Worm (Caenorhabditis elegans) whole organism, L1 larva: ENCODE data around the gene ntl-9.
A peak's percentile ranks its signal among the peaks of the same experiment; 100 is the strongest.

Experiments used
- C04F5.9 ChIP-seq: sonication (generic microtip); optimal IDR thresholded peaks from 2 replicates; lab custom pipeline; 2016; ENCODE audit warnings: missing genetic modification characterization, missing compliant biosample characterization
- C16A3.4 ChIP-seq: fragments of 150-350 bp; optimal IDR thresholded peaks from 2 replicates; lab custom pipeline; 2014; ENCODE audit warnings: missing biosample characterization, missing genetic modification characterization
- C34B4.2 ChIP-seq: sonication (generic microtip); optimal IDR thresholded peaks from 2 replicates; lab custom pipeline; 2017; ENCODE audit warnings: mild to moderate bottlenecking, missing genetic modification characterization, missing compliant biosample characterization
- Y116A8C.19 ChIP-seq: sonication (generic microtip); optimal IDR thresholded peaks from 2 replicates; lab custom pipeline; 2016; ENCODE audit warnings: missing compliant biosample characterization, missing genetic modification characterization, borderline replicate concordance
- aha-1 ChIP-seq: fragments of 150-350 bp; optimal IDR thresholded peaks from 2 replicates; lab custom pipeline; 2014; ENCODE audit warnings: missing biosample characterization, missing genetic modification characterization
- aly-2 ChIP-seq: fragments of 150-350 bp; optimal IDR thresholded peaks from 2 replicates; lab custom pipeline; 2014; ENCODE audit warnings: missing biosample characterization, missing genetic modification characterization
- ama-1 ChIP-seq: fragments of 150-350 bp; optimal IDR thresholded peaks from 2 replicates; lab custom pipeline; 2014
- blmp-1 ChIP-seq: fragments of 150-350 bp; optimal IDR thresholded peaks from 2 replicates; lab custom pipeline; 2014; ENCODE audit warnings: missing biosample characterization, missing genetic modification characterization
- ceh-8 ChIP-seq: fragments of 200-800 bp; sonication (Bioruptor generic); optimal IDR thresholded peaks from 2 replicates; lab custom pipeline; 2018; ENCODE audit warnings: mild to moderate bottlenecking, missing genetic modification characterization, moderate library complexity, missing compliant biosample characterization
- ceh-90 ChIP-seq: sonication (generic microtip); optimal IDR thresholded peaks from 2 replicates; lab custom pipeline; 2016; ENCODE audit warnings: missing genetic modification characterization, missing compliant biosample characterization
- dpl-1 ChIP-seq, 3 experiments: fragments of 150-350 bp in 2 of 3; sonication (generic microtip) in 1 of 3; optimal IDR thresholded peaks; 2 replicates each; lab custom pipeline; 2014 to 2017; ENCODE audit warnings: missing biosample characterization in 3 of 3, missing genetic modification characterization in 3 of 3, missing genetic modification reagents in 3 of 3
- egl-13 ChIP-seq: sonication (generic microtip); optimal IDR thresholded peaks from 2 replicates; lab custom pipeline; 2016; ENCODE audit warnings: missing genotype, missing genetic modification reagents, missing genetic modification characterization, missing compliant biosample characterization
- egl-27 ChIP-seq, 2 experiments: fragments of 150-350 bp in 1 of 2; sonication (generic microtip); optimal IDR thresholded peaks; 3 replicates each; lab custom pipeline; 2017 to 2018; ENCODE audit warnings: missing biosample characterization in 2 of 2, missing genetic modification characterization in 2 of 2, missing genetic modification reagents in 2 of 2
- elt-3 ChIP-seq, 6 experiments: fragments of 150-350 bp in 1 of 6; sonication (generic microtip); optimal IDR thresholded peaks; 2 replicates each; lab custom pipeline; 2017 to 2018; ENCODE audit warnings: missing biosample characterization in 6 of 6, missing genetic modification characterization in 6 of 6, inconsistent platforms in 1 of 6
- fkh-10 ChIP-seq: sonication (generic microtip); optimal IDR thresholded peaks from 2 replicates; lab custom pipeline; 2017; ENCODE audit warnings: missing biosample characterization, missing genetic modification reagents, missing genetic modification characterization
- fkh-4 ChIP-seq: sonication (generic microtip); optimal IDR thresholded peaks from 2 replicates; lab custom pipeline; 2016; ENCODE audit warnings: missing compliant biosample characterization, missing genetic modification characterization, borderline replicate concordance
- fkh-8 ChIP-seq: sonication (generic microtip); optimal IDR thresholded peaks from 2 replicates; lab custom pipeline; 2016; ENCODE audit warnings: mild to moderate bottlenecking, missing genetic modification characterization, missing compliant biosample characterization
- grh-1 ChIP-seq: fragments of 200-800 bp; sonication (Bioruptor generic); IDR thresholded peaks from 2 replicates; pipeline ENCODE4 v1.3.6; 2022; ENCODE audit warnings: missing genetic modification reagents, missing genetic modification characterization, missing compliant biosample characterization
- hlh-17 ChIP-seq: fragments of 200-800 bp; sonication (Bioruptor generic); optimal IDR thresholded peaks from 2 replicates; lab custom pipeline; 2018; ENCODE audit warnings: missing genetic modification characterization, mild to moderate bottlenecking, missing compliant biosample characterization, moderate library complexity, borderline replicate concordance
- hlh-4 ChIP-seq: sonication (generic microtip); optimal IDR thresholded peaks from 2 replicates; lab custom pipeline; 2016; ENCODE audit warnings: mild to moderate bottlenecking, missing genetic modification characterization, missing compliant biosample characterization
- hpl-2 ChIP-seq: fragments of 150-350 bp; optimal IDR thresholded peaks from 2 replicates; lab custom pipeline; 2014; ENCODE audit warnings: missing biosample characterization, missing genetic modification reagents, missing genetic modification characterization
- irx-1 ChIP-seq: sonication (generic microtip); optimal IDR thresholded peaks from 2 replicates; lab custom pipeline; 2016; ENCODE audit warnings: missing genetic modification characterization, missing compliant biosample characterization
- isw-1 ChIP-seq: fragments of 200-800 bp; sonication (Bioruptor generic); IDR thresholded peaks from 2 replicates; pipeline ENCODE4 v1.3.6; 2022; ENCODE audit warnings: missing genetic modification characterization, missing compliant biosample characterization
- jun-1 ChIP-seq: fragments of 150-350 bp; optimal IDR thresholded peaks from 2 replicates; lab custom pipeline; 2014; ENCODE audit warnings: missing biosample characterization, missing genetic modification reagents, missing genetic modification characterization
- lin-13 ChIP-seq: fragments of 150-350 bp; optimal IDR thresholded peaks from 2 replicates; lab custom pipeline; 2014; ENCODE audit warnings: missing biosample characterization, missing genetic modification reagents, missing genetic modification characterization
- lin-15B ChIP-seq: fragments of 150-350 bp; sonication (generic microtip); optimal IDR thresholded peaks from 3 replicates; lab custom pipeline; 2014; ENCODE audit warnings: missing biosample characterization, missing genetic modification characterization
- lin-39 ChIP-seq: fragments of 150-350 bp; optimal IDR thresholded peaks from 2 replicates; lab custom pipeline; 2014; ENCODE audit warnings: missing biosample characterization, missing genetic modification reagents, missing genetic modification characterization
- mab-9 ChIP-seq: fragments of 200-800 bp; sonication (Bioruptor generic); IDR thresholded peaks from 2 replicates; pipeline ENCODE4 v1.3.6; 2022; ENCODE audit warnings: missing genetic modification reagents, missing genetic modification characterization, missing compliant biosample characterization
- mdl-1 ChIP-seq, 2 experiments: fragments of 150-350 bp; optimal IDR thresholded peaks; 2 replicates each; lab custom pipeline; 2014 to 2017; ENCODE audit warnings: missing biosample characterization in 2 of 2, missing genetic modification characterization in 2 of 2, inconsistent platforms in 1 of 2
- nhr-11 ChIP-seq: fragments of 150-350 bp; optimal IDR thresholded peaks from 2 replicates; lab custom pipeline; 2014; ENCODE audit warnings: missing biosample characterization, missing genetic modification characterization
- nhr-12 ChIP-seq: sonication (generic microtip); optimal IDR thresholded peaks from 2 replicates; lab custom pipeline; 2017; ENCODE audit warnings: missing biosample characterization, missing genetic modification characterization
- nhr-19 ChIP-seq: fragments of 200-800 bp; sonication (Bioruptor generic); conservative IDR thresholded peaks from 2 replicates; pipeline ENCODE4 v1.3.6; 2022; ENCODE audit warnings: missing genetic modification characterization, missing compliant biosample characterization
- nhr-20 ChIP-seq: sonication (generic microtip); optimal IDR thresholded peaks from 2 replicates; lab custom pipeline; 2016; ENCODE audit warnings: mild to moderate bottlenecking, missing genetic modification characterization, missing compliant biosample characterization
- nhr-237 ChIP-seq: fragments of 150-350 bp; optimal IDR thresholded peaks from 2 replicates; lab custom pipeline; 2014; ENCODE audit warnings: missing biosample characterization, missing genetic modification characterization
- nhr-28 ChIP-seq: fragments of 150-350 bp; optimal IDR thresholded peaks from 2 replicates; lab custom pipeline; 2014; ENCODE audit warnings: missing biosample characterization, missing genetic modification characterization
- nhr-71 ChIP-seq: sonication (generic microtip); optimal IDR thresholded peaks from 2 replicates; lab custom pipeline; 2016; ENCODE audit warnings: mild to moderate bottlenecking, missing genetic modification characterization, moderate library complexity, missing compliant biosample characterization
- nhr-76 ChIP-seq: sonication (generic microtip); optimal IDR thresholded peaks from 2 replicates; lab custom pipeline; 2017; ENCODE audit warnings: missing biosample characterization, missing genetic modification characterization
- nhr-77 ChIP-seq: fragments of 150-350 bp; optimal IDR thresholded peaks from 2 replicates; lab custom pipeline; 2014; ENCODE audit warnings: missing biosample characterization, missing genetic modification characterization
- nhr-84 ChIP-seq: sonication (generic microtip); optimal IDR thresholded peaks from 2 replicates; lab custom pipeline; 2017; ENCODE audit warnings: missing biosample characterization, missing genetic modification characterization
- nhr-85 ChIP-seq: sonication (generic microtip); peaks from one replicate; lab custom pipeline; 2016; ENCODE audit warnings: missing genetic modification characterization, inconsistent platforms, missing compliant biosample characterization
- nhr-90 ChIP-seq: sonication (generic microtip); optimal IDR thresholded peaks from 2 replicates; lab custom pipeline; 2016; ENCODE audit warnings: mild to moderate bottlenecking, missing genetic modification characterization, missing compliant biosample characterization; ENCODE audit not compliant: poor library complexity
- pag-3 ChIP-seq: sonication (generic microtip); optimal IDR thresholded peaks from 2 replicates; lab custom pipeline; 2017; ENCODE audit warnings: missing genetic modification characterization, mild to moderate bottlenecking, missing compliant biosample characterization, antibody characterized with exemption, borderline replicate concordance; ENCODE audit not compliant: insufficient read depth
- pax-3 ChIP-seq: fragments of 200-800 bp; sonication (Bioruptor generic); optimal IDR thresholded peaks from 2 replicates; lab custom pipeline; 2018; ENCODE audit warnings: mild to moderate bottlenecking, missing genetic modification characterization, moderate library complexity, missing compliant biosample characterization
- skn-1 ChIP-seq: fragments of 150-350 bp; optimal IDR thresholded peaks from 2 replicates; lab custom pipeline; 2014; ENCODE audit warnings: missing biosample characterization, missing genetic modification characterization
- snpc-4 ChIP-seq: fragments of 150-350 bp; optimal IDR thresholded peaks from 2 replicates; lab custom pipeline; 2014; ENCODE audit warnings: missing biosample characterization, missing genetic modification characterization
- snu-23 ChIP-seq: sonication (generic microtip); optimal IDR thresholded peaks from 2 replicates; lab custom pipeline; 2016; ENCODE audit warnings: missing genetic modification characterization, missing compliant biosample characterization
- sox-4 ChIP-seq: sonication (generic microtip); optimal IDR thresholded peaks from 2 replicates; lab custom pipeline; 2016; ENCODE audit warnings: missing genetic modification characterization, missing compliant biosample characterization
- tlp-1 ChIP-seq: fragments of 150-350 bp; optimal IDR thresholded peaks from 2 replicates; lab custom pipeline; 2014; ENCODE audit warnings: missing biosample characterization, missing genetic modification characterization
- unc-130 ChIP-seq: fragments of 150-350 bp; optimal IDR thresholded peaks from 2 replicates; lab custom pipeline; 2017; ENCODE audit warnings: missing biosample characterization, missing genetic modification characterization, inconsistent platforms
- unc-30 ChIP-seq: sonication (generic microtip); optimal IDR thresholded peaks from 2 replicates; lab custom pipeline; 2017; ENCODE audit warnings: missing biosample characterization, missing genetic modification characterization
- zag-1 ChIP-seq: fragments of 150-350 bp; optimal IDR thresholded peaks from 2 replicates; lab custom pipeline; 2014; ENCODE audit warnings: missing biosample characterization, missing genetic modification characterization

Gene ntl-9

DNA sequence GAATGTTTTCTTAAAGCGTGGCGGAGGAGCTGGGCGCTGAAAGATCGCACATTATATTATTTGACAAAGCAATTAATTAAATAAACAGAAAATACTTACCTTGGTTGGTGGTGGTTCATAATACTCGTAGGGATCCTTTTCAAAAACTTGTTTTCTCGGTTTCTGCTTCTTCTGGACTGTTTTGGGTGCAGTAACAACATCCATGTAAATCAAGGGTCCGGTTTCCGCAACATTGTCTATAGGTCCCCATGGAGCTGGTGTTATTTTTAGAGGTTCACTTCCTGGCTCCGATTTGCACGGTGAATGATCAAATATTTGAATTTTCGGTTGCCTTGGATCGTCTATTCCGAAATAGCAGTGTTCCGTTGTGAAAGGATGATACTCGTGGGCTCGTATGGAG, 20.2 kb upstream of the ntl-9 start:
- TF ChIP-seq skn-1 (tag; lab: Kevin White, UChicago) (no peak), hlh-17 (GFP tag; lab: Kevin White, UChicago) (no peak), grh-1 (GFP tag; lab: Robert Waterston, UW) (no peak), nhr-20 (tag; lab: Kevin White, UChicago) (no peak), Y116A8C.19 (tag; lab: Kevin White, UChicago) (no peak), egl-13 (tag; lab: Kevin White, UChicago) (no peak), fkh-4 (tag; lab: Kevin White, UChicago) (no peak), nhr-71 (no peak), fkh-8 (tag; lab: Kevin White, UChicago) (no peak)
- TF ChIP-seq, all 84 proteins: peak for 0

DNA sequence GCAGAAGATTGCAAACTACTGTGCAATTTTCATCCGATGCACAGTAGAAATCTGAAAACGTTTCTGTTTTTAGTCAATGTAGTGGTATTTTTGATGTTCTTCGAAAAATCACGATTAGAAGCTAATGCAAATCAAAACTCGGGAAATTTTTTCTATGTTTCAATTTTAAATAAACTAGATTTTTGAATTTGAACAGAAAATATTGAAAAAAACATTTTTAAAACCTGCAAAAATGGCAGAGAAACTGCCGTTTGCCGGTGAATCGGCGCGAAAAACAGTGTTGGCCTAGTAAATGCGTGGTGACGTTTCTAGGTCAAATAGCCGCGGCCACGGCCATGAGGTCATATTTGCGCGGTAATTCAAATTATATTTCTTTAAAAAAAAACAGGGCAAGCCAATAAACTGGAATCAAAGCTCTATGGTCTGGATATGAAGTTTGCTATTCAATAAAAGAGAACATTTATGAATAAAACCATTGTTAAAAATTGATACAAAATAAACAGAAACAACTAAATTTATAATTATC, 14.1 kb upstream of the ntl-9 start, which contains the start of gene set-2:
set-2 (minus strand) TSS at position 51 of the 526 bp plus-strand sequence.
- TF ChIP-seq lin-39 (tag; lab: Kevin White, UChicago) (no peak), jun-1 (tag; lab: Kevin White, UChicago) (peak; percentile 24), lin-13 (GFP tag; lab: Kevin White, UChicago) (peak; percentile 39), fkh-8 (tag; lab: Kevin White, UChicago) (peak; percentile 62), aha-1 (no peak), aly-2 (peak; percentile 44), ceh-90 (tag; lab: Kevin White, UChicago) (peak; percentile 91), fkh-10 (GFP tag; lab: Kevin White, UChicago) (no peak), skn-1 (tag; lab: Kevin White, UChicago) (peak; percentile 54), nhr-11 (tag; lab: Kevin White, UChicago) (no peak), blmp-1 (tag; lab: Kevin White, UChicago) (peak; percentile 44), sox-4 (tag; lab: Kevin White, UChicago) (peak; percentile 70), lin-15B (tag; lab: Kevin White, UChicago) (peak; percentile 73), C04F5.9 (tag; lab: Kevin White, UChicago) (peak; percentile 47), ama-1 (lab: Kevin White, UChicago) (no peak), pag-3 (tag; lab: Kevin White, UChicago) (no peak), unc-130 (tag; lab: Kevin White, UChicago) (no peak), fkh-4 (tag; lab: Kevin White, UChicago) (peak; percentile 79), snu-23 (GFP tag; lab: Kevin White, UChicago) (peak; percentile 74), irx-1 (tag; lab: Kevin White, UChicago) (peak; percentile 87), nhr-76 (tag; lab: Kevin White, UChicago) (no peak), ceh-8 (GFP tag; lab: Kevin White, UChicago) (no peak), elt-3 (tag; optimal IDR thresholded peaks at IDR 0.05; lab: Kevin White, UChicago) (no peak), tlp-1 (tag; lab: Kevin White, UChicago) (no peak), zag-1 (tag; lab: Kevin White, UChicago) (no peak), C34B4.2 (tag; lab: Kevin White, UChicago) (no peak), isw-1 (peak; percentile 70), C16A3.4 (tag; lab: Kevin White, UChicago) (peak; percentile 22), nhr-19 (GFP tag; lab: Robert Waterston, UW) (peak; percentile 76), nhr-84 (tag; lab: Kevin White, UChicago) (no peak), nhr-90 (tag; lab: Kevin White, UChicago) (peak; percentile 87), snpc-4 (tag; lab: Kevin White, UChicago) (peak; percentile 38), mdl-1 (tag; optimal IDR thresholded peaks at IDR 0.05; lab: Kevin White, UChicago) (no peak), hlh-4 (tag; lab: Kevin White, UChicago) (no peak), nhr-77 (tag; lab: Kevin White, UChicago) (peak; percentile 30), pax-3 (peak; percentile 78), mab-9 (GFP tag; lab: Robert Waterston, UW) (no peak), dpl-1 (GFP tag; optimal IDR thresholded peaks at IDR 0.05; lab: Kevin White, UChicago) (peak; percentile 87 to 93 (median 92)), hpl-2 (GFP tag; lab: Kevin White, UChicago) (no peak), nhr-28 (tag; lab: Kevin White, UChicago) (no peak), egl-27 (tag; optimal IDR thresholded peaks at IDR 0.05; lab: Kevin White, UChicago) (no peak), unc-30 (no peak), nhr-85 (peak; percentile 87), nhr-12 (no peak), grh-1 (GFP tag; lab: Robert Waterston, UW) (no peak), nhr-237 (tag; lab: Kevin White, UChicago) (no peak)
